Worm (Caenorhabditis elegans) whole organism, L3 larva: ENCODE measurements around the gene gmeb-2.

Source experiments
- R02D3.7 ChIP-seq: fragments of 150-350 bp; optimal IDR thresholded peaks from 2 replicates; lab custom pipeline; 2014; ENCODE audit warnings: missing biosample characterization, missing genetic modification characterization
- ZK546.5 ChIP-seq: sonication (generic microtip); optimal IDR thresholded peaks from 2 replicates; lab custom pipeline; 2017; ENCODE audit warnings: missing biosample characterization, missing genetic modification characterization
- aly-2 ChIP-seq: fragments of 150-350 bp; optimal IDR thresholded peaks from 2 replicates; lab custom pipeline; 2014; ENCODE audit warnings: missing biosample characterization, missing genetic modification characterization
- ceh-16 ChIP-seq: sonication (generic microtip); optimal IDR thresholded peaks from 2 replicates; lab custom pipeline; 2017; ENCODE audit warnings: missing biosample characterization, missing genetic modification characterization
- ceh-28 ChIP-seq: fragments of 150-350 bp; optimal IDR thresholded peaks from 2 replicates; lab custom pipeline; 2014; ENCODE audit warnings: missing biosample characterization, missing genetic modification reagents, missing genetic modification characterization
- ceh-82 ChIP-seq: fragments of 150-350 bp; optimal IDR thresholded peaks from 2 replicates; lab custom pipeline; 2014; ENCODE audit warnings: missing biosample characterization, missing genetic modification characterization
- ceh-9 ChIP-seq: sonication (generic microtip); optimal IDR thresholded peaks from 2 replicates; lab custom pipeline; 2018; ENCODE audit warnings: missing biosample characterization, missing genetic modification characterization
- daf-12 ChIP-seq: fragments of 150-350 bp; optimal IDR thresholded peaks from 2 replicates; lab custom pipeline; 2014; ENCODE audit warnings: missing biosample characterization, missing genetic modification reagents, missing genetic modification characterization
- egl-27 ChIP-seq: sonication (generic microtip); optimal IDR thresholded peaks from 4 replicates; lab custom pipeline; 2017; ENCODE audit warnings: missing biosample characterization, missing genetic modification reagents, missing genetic modification characterization
- egl-5 ChIP-seq: fragments of 150-350 bp; optimal IDR thresholded peaks from 2 replicates; lab custom pipeline; 2017; ENCODE audit warnings: missing biosample characterization, missing genetic modification reagents, missing genetic modification characterization, inconsistent platforms
- elt-1 ChIP-seq: fragments of 150-350 bp; optimal IDR thresholded peaks from 2 replicates; lab custom pipeline; 2014; ENCODE audit warnings: missing biosample characterization, missing genetic modification characterization
- elt-2 ChIP-seq: sonication (generic microtip); optimal IDR thresholded peaks from 2 replicates; lab custom pipeline; 2016; ENCODE audit warnings: missing genetic modification reagents, mild to moderate bottlenecking, missing genetic modification characterization, missing compliant biosample characterization
- elt-3 ChIP-seq, 3 experiments: fragments of 150-350 bp in 1 of 3; sonication (generic microtip) in 2 of 3; optimal IDR thresholded peaks; 2 replicates in 2 of 3; 4 replicates in 1 of 3; lab custom pipeline; 2014 to 2017; ENCODE audit warnings: missing biosample characterization in 3 of 3, missing genetic modification characterization in 3 of 3
- fkh-10 ChIP-seq: sonication (generic microtip); optimal IDR thresholded peaks from 2 replicates; lab custom pipeline; 2017; ENCODE audit warnings: missing biosample characterization, missing genetic modification reagents, missing genetic modification characterization
- fkh-2 ChIP-seq: fragments of 150-350 bp; optimal IDR thresholded peaks from 2 replicates; lab custom pipeline; 2014; ENCODE audit warnings: missing biosample characterization, missing genetic modification reagents, missing genetic modification characterization
- fos-1 ChIP-seq: fragments of 150-350 bp; optimal IDR thresholded peaks from 2 replicates; lab custom pipeline; 2014; ENCODE audit warnings: missing biosample characterization, missing genetic modification characterization
- hmg-11 ChIP-seq: sonication (generic microtip); optimal IDR thresholded peaks from 2 replicates; lab custom pipeline; 2016; ENCODE audit warnings: missing genetic modification characterization, missing compliant biosample characterization
- jun-1 ChIP-seq: fragments of 150-350 bp; optimal IDR thresholded peaks from 2 replicates; lab custom pipeline; 2014; ENCODE audit warnings: missing biosample characterization, missing genetic modification reagents, missing genetic modification characterization
- lin-15B ChIP-seq: fragments of 150-350 bp; optimal IDR thresholded peaks from 2 replicates; lab custom pipeline; 2014; ENCODE audit warnings: missing biosample characterization, missing genetic modification characterization
- lin-39 ChIP-seq: fragments of 150-350 bp; optimal IDR thresholded peaks from 2 replicates; lab custom pipeline; 2018; ENCODE audit warnings: missing biosample characterization, missing genetic modification reagents, missing genetic modification characterization
- lsy-12 ChIP-seq: sonication (generic microtip); optimal IDR thresholded peaks from 2 replicates; lab custom pipeline; 2016; ENCODE audit warnings: mild to moderate bottlenecking, missing genetic modification characterization, missing compliant biosample characterization
- mdl-1 ChIP-seq: fragments of 150-350 bp; optimal IDR thresholded peaks from 2 replicates; lab custom pipeline; 2014; ENCODE audit warnings: missing biosample characterization, missing genetic modification characterization
- nfya-1 ChIP-seq: sonication (generic microtip); optimal IDR thresholded peaks from 2 replicates; lab custom pipeline; 2017; ENCODE audit warnings: missing genetic modification characterization, mild to moderate bottlenecking, missing compliant biosample characterization, antibody characterized with exemption, moderate library complexity; ENCODE audit not compliant: insufficient read depth
- nhr-11 ChIP-seq: fragments of 150-350 bp; optimal IDR thresholded peaks from 2 replicates; lab custom pipeline; 2014; ENCODE audit warnings: missing biosample characterization, missing genetic modification characterization
- nhr-12 ChIP-seq: fragments of 150-350 bp; optimal IDR thresholded peaks from 2 replicates; lab custom pipeline; 2014; ENCODE audit warnings: missing biosample characterization, missing genetic modification characterization
- nhr-23 ChIP-seq: fragments of 150-350 bp; optimal IDR thresholded peaks from 2 replicates; lab custom pipeline; 2014; ENCODE audit warnings: missing biosample characterization, missing genetic modification reagents, missing genetic modification characterization
- nhr-237 ChIP-seq: fragments of 150-350 bp; optimal IDR thresholded peaks from 2 replicates; lab custom pipeline; 2014; ENCODE audit warnings: missing biosample characterization, missing genetic modification characterization
- nhr-25 ChIP-seq: sonication (generic microtip); optimal IDR thresholded peaks from 2 replicates; lab custom pipeline; 2017; ENCODE audit warnings: missing biosample characterization, missing genetic modification characterization
- nhr-43 ChIP-seq: sonication (generic microtip); optimal IDR thresholded peaks from 2 replicates; lab custom pipeline; 2016; ENCODE audit warnings: mild to moderate bottlenecking, missing genetic modification characterization, missing compliant biosample characterization; ENCODE audit not compliant: poor library complexity, severe bottlenecking
- nhr-67 ChIP-seq: fragments of 150-350 bp; optimal IDR thresholded peaks from 2 replicates; lab custom pipeline; 2014; ENCODE audit warnings: missing biosample characterization, missing genetic modification characterization
- nhr-76 ChIP-seq: fragments of 150-350 bp; sonication (generic microtip); optimal IDR thresholded peaks from 5 replicates; lab custom pipeline; 2014; ENCODE audit warnings: missing biosample characterization, missing genetic modification characterization
- nhr-77 ChIP-seq: fragments of 150-350 bp; optimal IDR thresholded peaks from 2 replicates; lab custom pipeline; 2014; ENCODE audit warnings: missing biosample characterization, missing genetic modification characterization
- pha-4 ChIP-seq: fragments of 150-350 bp; optimal IDR thresholded peaks from 2 replicates; lab custom pipeline; 2014; ENCODE audit warnings: missing biosample characterization, missing genetic modification reagents, missing genetic modification characterization
- pqm-1 ChIP-seq: fragments of 150-350 bp; optimal IDR thresholded peaks from 2 replicates; lab custom pipeline; 2017; ENCODE audit warnings: missing biosample characterization, missing genetic modification characterization, inconsistent platforms
- sea-2 ChIP-seq: fragments of 150-350 bp; sonication (generic microtip); optimal IDR thresholded peaks from 4 replicates; lab custom pipeline; 2014; ENCODE audit warnings: missing biosample characterization, missing genetic modification reagents, missing genetic modification characterization
- skn-1 ChIP-seq: fragments of 150-350 bp; optimal IDR thresholded peaks from 2 replicates; lab custom pipeline; 2014; ENCODE audit warnings: missing biosample characterization, missing genetic modification characterization
- snpc-4 ChIP-seq: fragments of 150-350 bp; optimal IDR thresholded peaks from 2 replicates; lab custom pipeline; 2014; ENCODE audit warnings: missing biosample characterization, missing genetic modification characterization
- tbx-2 ChIP-seq: sonication (generic microtip); optimal IDR thresholded peaks from 2 replicates; lab custom pipeline; 2016; ENCODE audit warnings: mild to moderate bottlenecking, missing genetic modification characterization, missing compliant biosample characterization
- zag-1 ChIP-seq: fragments of 150-350 bp; optimal IDR thresholded peaks from 2 replicates; lab custom pipeline; 2014; ENCODE audit warnings: missing biosample characterization, missing genetic modification characterization
- ztf-4 ChIP-seq: fragments of 150-350 bp; optimal IDR thresholded peaks from 2 replicates; lab custom pipeline; 2014; ENCODE audit warnings: missing biosample characterization, missing genetic modification characterization

Gene gmeb-2

ce11 chrX:15849397-15849935, 29.4 kb upstream of the gmeb-2 start, which contains the start of gene acl-1:
Gene acl-1 (plus strand): TSS chrX:15849885.
- peak; percentile 47 for TF ChIP-seq nhr-23 (tag; lab: Kevin White, UChicago)
- TF ChIP-seq jun-1 (tag; lab: Kevin White, UChicago): peak; percentile 4
- peak; percentile 9 for TF ChIP-seq fos-1 (tag; lab: Kevin White, UChicago)
- peak; percentile 8 for TF ChIP-seq mdl-1
- peak; percentile 93 for TF ChIP-seq nhr-43 (tag; lab: Kevin White, UChicago)
- TF ChIP-seq ceh-16 (tag; lab: Kevin White, UChicago): no peak
- TF ChIP-seq nhr-77: no peak
- TF ChIP-seq pha-4 (tag; lab: Kevin White, UChicago): peak; percentile 80
- peak; percentile 97 for TF ChIP-seq hmg-11 (tag; lab: Kevin White, UChicago)
- TF ChIP-seq ceh-9: no peak
- TF ChIP-seq lin-39 (tag; lab: Kevin White, UChicago): peak; percentile 25
- peak; percentile 96 for TF ChIP-seq lsy-12 (tag; lab: Kevin White, UChicago)
- peak; percentile 97 for TF ChIP-seq R02D3.7 (tag; lab: Kevin White, UChicago)
- peak; percentile 34 for TF ChIP-seq elt-2
- TF ChIP-seq sea-2: no peak
- TF ChIP-seq nhr-12: no peak
- peak; percentile 62 for TF ChIP-seq snpc-4 (tag; lab: Kevin White, UChicago)
- no peak for TF ChIP-seq pqm-1 (tag; lab: Kevin White, UChicago)
- TF ChIP-seq ZK546.5: no peak
- TF ChIP-seq nhr-25 (tag; lab: Kevin White, UChicago): peak; percentile 22
- no peak for TF ChIP-seq nhr-76 (tag; lab: Kevin White, UChicago)
- TF ChIP-seq elt-1: no peak
- peak; percentile 79 for TF ChIP-seq fkh-10
- no peak for TF ChIP-seq egl-27
- no peak for TF ChIP-seq elt-3 (tag; optimal IDR thresholded peaks at IDR 0.05; lab: Kevin White, UChicago)
- peak; percentile 48 for TF ChIP-seq ceh-28 (tag; lab: Kevin White, UChicago)
- no peak for TF ChIP-seq ztf-4 (tag; lab: Kevin White, UChicago)
- TF ChIP-seq skn-1: no peak
- no peak for TF ChIP-seq aly-2 (tag; lab: Kevin White, UChicago)
- no peak for TF ChIP-seq nhr-11 (tag; lab: Kevin White, UChicago)
- peak; percentile 57 for TF ChIP-seq nfya-1 (tag; lab: Kevin White, UChicago)
- TF ChIP-seq lin-15B (tag; lab: Kevin White, UChicago): peak; percentile 82
- TF ChIP-seq tbx-2 (tag; lab: Kevin White, UChicago): peak; percentile 43
- TF ChIP-seq fkh-2 (tag; lab: Kevin White, UChicago): no peak
- no peak for TF ChIP-seq nhr-237 (tag; lab: Kevin White, UChicago)
- TF ChIP-seq egl-5 (tag; lab: Kevin White, UChicago): no peak
- TF ChIP-seq ceh-82: no peak
- peak; percentile 2 for TF ChIP-seq zag-1 (tag; lab: Kevin White, UChicago)

ce11 chrX:15851013-15851412, 27.9 kb upstream of the gmeb-2 start:
- peak; percentile 36 for TF ChIP-seq snpc-4 (tag; lab: Kevin White, UChicago)
- no peak for TF ChIP-seq egl-5 (tag; lab: Kevin White, UChicago)

- no peak for TF ChIP-seq daf-12 (tag; lab: Kevin White, UChicago)
- no peak for TF ChIP-seq nhr-237 (tag; lab: Kevin White, UChicago)
- no peak for TF ChIP-seq tbx-2 (tag; lab: Kevin White, UChicago)
- no peak for TF ChIP-seq nfya-1 (tag; lab: Kevin White, UChicago)
- no peak for TF ChIP-seq hmg-11 (tag; lab: Kevin White, UChicago)
- no peak for TF ChIP-seq aly-2 (tag; lab: Kevin White, UChicago)
- TF ChIP-seq ztf-4 (tag; lab: Kevin White, UChicago): no peak
- TF ChIP-seq nhr-77: no peak
- no peak for TF ChIP-seq nhr-25 (tag; lab: Kevin White, UChicago)
- TF ChIP-seq elt-2: no peak
- no peak for TF ChIP-seq ceh-9
- TF ChIP-seq ceh-82: no peak
- no peak for TF ChIP-seq pha-4 (tag; lab: Kevin White, UChicago)
- no peak for TF ChIP-seq R02D3.7 (tag; lab: Kevin White, UChicago)
- TF ChIP-seq nhr-67 (tag; lab: Kevin White, UChicago): no peak
- TF ChIP-seq nhr-43 (tag; lab: Kevin White, UChicago): no peak
- no peak for TF ChIP-seq fos-1 (tag; lab: Kevin White, UChicago)
- no peak for TF ChIP-seq nhr-11 (tag; lab: Kevin White, UChicago)
- no peak for TF ChIP-seq elt-1
These were observed 22.0 kb upstream of the gmeb-2 start, which contains the start of gene F53H4.2 for ce11 chrX:15856853-15857252. Gene F53H4.2 (plus strand): TSS chrX:15857153.
